Fruit fly (Drosophila melanogaster) Kc167 (cell line): ENCODE measurements around the gene CG17075.

Experiments
- h ChIP-seq: fragments of >200 bp; optimal IDR thresholded peaks from 3 replicates; lab custom pipeline; 2018; ENCODE audit warnings: missing external identifiers
- psq ChIP-seq: fragments of >200 bp; optimal IDR thresholded peaks from 2 replicates; lab custom pipeline; 2017; ENCODE audit warnings: missing external identifiers
- ttk ChIP-seq: sonication (Bioruptor generic); optimal IDR thresholded peaks from 2 replicates; lab custom pipeline; 2017; ENCODE audit warnings: missing external identifiers

dm6 chr2L:268788-269187 is 1.5 kb upstream of the CG17075 start, which contains the start of gene CG3345:
- TF ChIP-seq psq (no peak), ttk (lab: Kevin White, UChicago) (no peak), h (no peak)
